Worm (Caenorhabditis elegans) whole organism, mixed stage, embryonic: ENCODE measurements around the gene ncx-6.

ENCODE experiments used
- M03D4.4 ChIP-seq: sonication (generic microtip); optimal IDR thresholded peaks from 2 replicates; lab custom pipeline; 2017; ENCODE audit warnings: mild to moderate bottlenecking, missing genetic modification characterization, missing compliant biosample characterization
- bed-3 ChIP-seq: fragments of 200-800 bp; sonication (Bioruptor generic); optimal IDR thresholded peaks from 3 replicates; lab custom pipeline; 2018; ENCODE audit warnings: mild to moderate bottlenecking, missing genetic modification characterization, moderate library complexity, missing compliant biosample characterization
- ceh-39 ChIP-seq: fragments of 150-350 bp; optimal IDR thresholded peaks from 2 replicates; lab custom pipeline; 2014; ENCODE audit warnings: missing biosample characterization, missing genetic modification characterization
- ceh-43 ChIP-seq: fragments of 200-800 bp; sonication (Bioruptor generic); optimal IDR thresholded peaks from 2 replicates; lab custom pipeline; 2018; ENCODE audit warnings: mild to moderate bottlenecking, missing genetic modification characterization, moderate library complexity, missing compliant biosample characterization
- ceh-83 ChIP-seq: fragments of 200-800 bp; sonication (Bioruptor generic); optimal IDR thresholded peaks from 2 replicates; lab custom pipeline; 2018; ENCODE audit warnings: mild to moderate bottlenecking, missing genetic modification characterization, missing compliant biosample characterization
- ces-1 ChIP-seq: fragments of 150-350 bp; optimal IDR thresholded peaks from 2 replicates; lab custom pipeline; 2014; ENCODE audit warnings: missing biosample characterization, missing genetic modification reagents, missing genetic modification characterization
- cnd-1 ChIP-seq: fragments of 200-800 bp; sonication (Bioruptor generic); optimal IDR thresholded peaks from 2 replicates; lab custom pipeline; 2018; ENCODE audit warnings: mild to moderate bottlenecking, missing genetic modification characterization, missing compliant biosample characterization
- drap-1 ChIP-seq: fragments of 200-800 bp; sonication (Bioruptor generic); optimal IDR thresholded peaks from 3 replicates; lab custom pipeline; 2018; ENCODE audit warnings: mild to moderate bottlenecking, missing genetic modification characterization, missing compliant biosample characterization
- elt-1 ChIP-seq: sonication (generic microtip); optimal IDR thresholded peaks from 2 replicates; lab custom pipeline; 2017; ENCODE audit warnings: missing genetic modification characterization, mild to moderate bottlenecking, missing compliant biosample characterization, antibody characterized with exemption, moderate library complexity, borderline replicate concordance; ENCODE audit not compliant: insufficient read depth
- elt-3 ChIP-seq: fragments of 150-350 bp; optimal IDR thresholded peaks from 2 replicates; lab custom pipeline; 2014; ENCODE audit warnings: missing biosample characterization, missing genetic modification characterization
- flh-1 ChIP-seq: fragments of 200-800 bp; sonication (Bioruptor generic); optimal IDR thresholded peaks from 2 replicates; lab custom pipeline; 2018; ENCODE audit warnings: mild to moderate bottlenecking, missing genetic modification characterization, moderate library complexity, missing compliant biosample characterization
- ham-2 ChIP-seq: fragments of 200-800 bp; sonication (Bioruptor generic); optimal IDR thresholded peaks from 2 replicates; lab custom pipeline; 2018; ENCODE audit warnings: mild to moderate bottlenecking, missing genetic modification characterization, missing compliant biosample characterization
- hlh-1 ChIP-seq: fragments of 150-350 bp; optimal IDR thresholded peaks from 2 replicates; lab custom pipeline; 2014; ENCODE audit warnings: missing biosample characterization, missing genetic modification reagents, missing genetic modification characterization
- lin-32 ChIP-seq: fragments of 200-800 bp; sonication (Bioruptor generic); optimal IDR thresholded peaks from 2 replicates; lab custom pipeline; 2018; ENCODE audit warnings: mild to moderate bottlenecking, missing genetic modification characterization, missing compliant biosample characterization
- lsy-2 ChIP-seq: fragments of 150-350 bp; optimal IDR thresholded peaks from 2 replicates; lab custom pipeline; 2014; ENCODE audit warnings: missing biosample characterization, missing genetic modification characterization
- mab-5 ChIP-seq: fragments of 150-350 bp; optimal IDR thresholded peaks from 2 replicates; lab custom pipeline; 2014; ENCODE audit warnings: missing biosample characterization, missing genetic modification characterization
- mep-1 ChIP-seq: fragments of 150-350 bp; optimal IDR thresholded peaks from 2 replicates; lab custom pipeline; 2017; ENCODE audit warnings: missing biosample characterization, missing genetic modification reagents, missing genetic modification characterization, inconsistent platforms
- mls-2 ChIP-seq: sonication (generic microtip); optimal IDR thresholded peaks from 2 replicates; lab custom pipeline; 2016; ENCODE audit warnings: mild to moderate bottlenecking, missing genetic modification characterization, moderate library complexity, missing compliant biosample characterization
- nhr-12 ChIP-seq: fragments of 150-350 bp; optimal IDR thresholded peaks from 2 replicates; lab custom pipeline; 2014; ENCODE audit warnings: missing biosample characterization, missing genetic modification characterization
- nhr-2 ChIP-seq: fragments of 150-350 bp; optimal IDR thresholded peaks from 2 replicates; lab custom pipeline; 2014; ENCODE audit warnings: missing biosample characterization, missing genetic modification characterization
- nhr-237 ChIP-seq: fragments of 150-350 bp; optimal IDR thresholded peaks from 2 replicates; lab custom pipeline; 2014; ENCODE audit warnings: missing biosample characterization, missing genetic modification characterization
- nhr-28 ChIP-seq: fragments of 150-350 bp; optimal IDR thresholded peaks from 2 replicates; lab custom pipeline; 2014; ENCODE audit warnings: missing biosample characterization, missing genetic modification characterization
- pha-4 ChIP-seq: fragments of 150-350 bp; optimal IDR thresholded peaks from 2 replicates; lab custom pipeline; 2018; ENCODE audit warnings: missing biosample characterization, missing genetic modification reagents, missing genetic modification characterization
- sem-2 ChIP-seq: fragments of 200-800 bp; sonication (Bioruptor generic); optimal IDR thresholded peaks from 2 replicates; lab custom pipeline; 2018; ENCODE audit warnings: mild to moderate bottlenecking, missing genetic modification characterization, missing compliant biosample characterization
- sptf-1 ChIP-seq: sonication (generic microtip); optimal IDR thresholded peaks from 2 replicates; lab custom pipeline; 2017; ENCODE audit warnings: mild to moderate bottlenecking, missing genetic modification characterization, moderate library complexity, missing compliant biosample characterization
- tbx-8 ChIP-seq: fragments of 200-800 bp; sonication (Bioruptor generic); optimal IDR thresholded peaks from 2 replicates; lab custom pipeline; 2018; ENCODE audit warnings: mild to moderate bottlenecking, missing genetic modification characterization, moderate library complexity, missing compliant biosample characterization
- unc-120 ChIP-seq: sonication (generic microtip); optimal IDR thresholded peaks from 2 replicates; lab custom pipeline; 2017; ENCODE audit warnings: missing genetic modification characterization, missing compliant biosample characterization; ENCODE audit not compliant: poor library complexity, severe bottlenecking
- unc-39 ChIP-seq: fragments of 150-350 bp; optimal IDR thresholded peaks from 2 replicates; lab custom pipeline; 2014; ENCODE audit warnings: missing biosample characterization, missing genetic modification characterization
- zip-8 ChIP-seq: fragments of 150-350 bp; optimal IDR thresholded peaks from 2 replicates; lab custom pipeline; 2014; ENCODE audit warnings: missing biosample characterization, missing genetic modification characterization

The ncx-6 gene

ce11 chrIII:9697886-9698285 lies 15.9 kb downstream of the ncx-6 start:
- no peak for TF ChIP-seq drap-1 (GFP tag; lab: Kevin White, UChicago)
- no peak for TF ChIP-seq mab-5
- no peak for TF ChIP-seq ham-2 (GFP tag; lab: Kevin White, UChicago)
- TF ChIP-seq lin-32 (GFP tag; lab: Kevin White, UChicago), result no peak
- no peak for TF ChIP-seq elt-1
- no peak for TF ChIP-seq tbx-8 (GFP tag; lab: Kevin White, UChicago)
- TF ChIP-seq cnd-1, result no peak
- no peak for TF ChIP-seq unc-39 (tag; lab: Kevin White, UChicago)
- no peak for TF ChIP-seq nhr-28
- TF ChIP-seq lsy-2, result no peak
- no peak for TF ChIP-seq mep-1 (tag; lab: Kevin White, UChicago)
- no peak for TF ChIP-seq sem-2 (GFP tag; lab: Kevin White, UChicago)
- TF ChIP-seq nhr-237 (tag; lab: Kevin White, UChicago), result no peak
- no peak for TF ChIP-seq unc-120 (tag; lab: Kevin White, UChicago)
- TF ChIP-seq ceh-83 (GFP tag; lab: Kevin White, UChicago), result no peak
- TF ChIP-seq M03D4.4 (tag; lab: Kevin White, UChicago), result no peak
- no peak for TF ChIP-seq elt-3 (tag; lab: Kevin White, UChicago)
- TF ChIP-seq hlh-1 (tag; lab: Kevin White, UChicago), result no peak

ce11 chrIII:9697323-9697722 lies 16.4 kb downstream of the ncx-6 start:
- TF ChIP-seq unc-120 (tag; lab: Kevin White, UChicago), result peak; percentile 62
- TF ChIP-seq lsy-2, result no peak
- peak; percentile 67 for TF ChIP-seq ham-2 (GFP tag; lab: Kevin White, UChicago)
- TF ChIP-seq hlh-1 (tag; lab: Kevin White, UChicago), result no peak
- no peak for TF ChIP-seq cnd-1

ce11 chrIII:9696417-9696816 lies 17.3 kb downstream of the ncx-6 start, which contains the start of gene bud-31:
TSS of gene bud-31 (minus strand) at chrIII:9696517.
- TF ChIP-seq nhr-28 (no peak), nhr-2 (tag; lab: Kevin White, UChicago) (peak; percentile 78)

- TF ChIP-seq ham-2 (GFP tag; lab: Kevin White, UChicago) (no peak), tbx-8 (GFP tag; lab: Kevin White, UChicago) (no peak), ceh-83 (GFP tag; lab: Kevin White, UChicago) (no peak), cnd-1 (no peak), ces-1 (GFP tag; lab: Kevin White, UChicago) (peak; percentile 64), lsy-2 (peak; percentile 31), sptf-1 (tag; lab: Kevin White, UChicago) (peak; percentile 9), ceh-43 (GFP tag; lab: Kevin White, UChicago) (peak; percentile 2)
These were observed 18.4 kb downstream of the ncx-6 start for ce11 chrIII:9695379-9695778.

- TF ChIP-seq ceh-39 (tag; lab: Kevin White, UChicago), result no peak
- no peak for TF ChIP-seq elt-1
- TF ChIP-seq hlh-1 (tag; lab: Kevin White, UChicago), result no peak
- TF ChIP-seq pha-4, result no peak
- TF ChIP-seq drap-1 (GFP tag; lab: Kevin White, UChicago), result no peak
- TF ChIP-seq ces-1 (GFP tag; lab: Kevin White, UChicago), result no peak
- TF ChIP-seq M03D4.4 (tag; lab: Kevin White, UChicago), result no peak
- no peak for TF ChIP-seq nhr-12 (tag; lab: Kevin White, UChicago)
- no peak for TF ChIP-seq mls-2 (tag; lab: Kevin White, UChicago)
- no peak for TF ChIP-seq flh-1 (GFP tag; lab: Kevin White, UChicago)
- TF ChIP-seq ceh-83 (GFP tag; lab: Kevin White, UChicago), result no peak
- TF ChIP-seq bed-3 (GFP tag; lab: Kevin White, UChicago), result no peak
- no peak for TF ChIP-seq cnd-1
- no peak for TF ChIP-seq nhr-237 (tag; lab: Kevin White, UChicago)
- TF ChIP-seq, all 35 proteins: peak for 0
These were observed 19.3 kb downstream of the ncx-6 start, which contains the start of gene set-3 for ce11 chrIII:9694474-9694873. TSS of gene set-3 (minus strand) at chrIII:9694574.

ce11 chrIII:9690044-9690443 lies 23.7 kb downstream of the ncx-6 start, which contains the start of gene best-5:
TSS of gene best-5 (minus strand) at chrIII:9690253.
- TF ChIP-seq flh-1 (GFP tag; lab: Kevin White, UChicago), result no peak
- no peak for TF ChIP-seq zip-8 (tag; lab: Kevin White, UChicago)
- TF ChIP-seq nhr-12 (tag; lab: Kevin White, UChicago), result no peak
- no peak for TF ChIP-seq mab-5
- TF ChIP-seq ceh-39 (tag; lab: Kevin White, UChicago), result no peak
- TF ChIP-seq unc-120 (tag; lab: Kevin White, UChicago), result no peak
- TF ChIP-seq hlh-1 (tag; lab: Kevin White, UChicago), result no peak
- no peak for TF ChIP-seq lin-32 (GFP tag; lab: Kevin White, UChicago)
- TF ChIP-seq, all 35 proteins: peak for 0
